Fruit fly (Drosophila melanogaster): ENCODE measurements around the gene Pak.

- TF ChIP-seq ttk (optimal IDR thresholded peaks at IDR 0.05): no peak
- TF ChIP-seq h (optimal IDR thresholded peaks at IDR 0.05): no peak
- TF ChIP-seq Sin3A (optimal IDR thresholded peaks at IDR 0.05): no peak
- no peak for TF ChIP-seq insv (optimal IDR thresholded peaks at IDR 0.05)
- TF ChIP-seq psq (optimal IDR thresholded peaks at IDR 0.05): no peak
- no peak for TF ChIP-seq Myc (optimal IDR thresholded peaks at IDR 0.05)
Measured at dm6 chr3R:6403674-6404073, 53.0 kb downstream of the Pak start.

All from Kc167 (cell line).